Worm (Caenorhabditis elegans) whole organism, late embryonic: ENCODE data around the gene mak-1.

Source experiments
- C08G9.2 ChIP-seq: sonication (generic microtip); optimal IDR thresholded peaks from 2 replicates; lab custom pipeline; 2016; ENCODE audit warnings: mild to moderate bottlenecking, missing genetic modification characterization, moderate library complexity, missing compliant biosample characterization
- fkh-10 ChIP-seq: fragments of 150-350 bp; optimal IDR thresholded peaks from 2 replicates; lab custom pipeline; 2014; ENCODE audit warnings: missing biosample characterization, missing genetic modification reagents, missing genetic modification characterization
- hlh-15 ChIP-seq: sonication (generic microtip); optimal IDR thresholded peaks from 2 replicates; lab custom pipeline; 2016; ENCODE audit warnings: missing genetic modification characterization, missing compliant biosample characterization
- pag-3 ChIP-seq: sonication (generic microtip); optimal IDR thresholded peaks from 2 replicates; lab custom pipeline; 2016; ENCODE audit warnings: missing compliant biosample characterization, missing genetic modification characterization, borderline replicate concordance
- pax-1 ChIP-seq: fragments of 150-350 bp; optimal IDR thresholded peaks from 2 replicates; lab custom pipeline; 2014; ENCODE audit warnings: missing biosample characterization, missing genetic modification characterization
- pha-2 ChIP-seq: sonication (generic microtip); optimal IDR thresholded peaks from 2 replicates; lab custom pipeline; 2017; ENCODE audit warnings: mild to moderate bottlenecking, missing genetic modification characterization, missing compliant biosample characterization
- tbx-2 ChIP-seq: sonication (generic microtip); optimal IDR thresholded peaks from 2 replicates; lab custom pipeline; 2016; ENCODE audit warnings: missing genetic modification characterization, missing compliant biosample characterization
- unc-3 ChIP-seq, 2 experiments: fragments of 200-800 bp in 1 of 2; sonication (Bioruptor generic) in 1 of 2; sonication (generic microtip) in 1 of 2; conservative IDR thresholded peaks in 1 of 2; optimal IDR thresholded peaks in 1 of 2; 2 replicates each; pipeline versions ENCODE4 v1.3.6 to Lab custom; 2016 to 2022; ENCODE audit warnings: missing compliant biosample characterization in 2 of 2, missing genetic modification characterization in 2 of 2, missing genetic modification reagents in 1 of 2
- unc-55 ChIP-seq: sonication (generic microtip); optimal IDR thresholded peaks from 2 replicates; lab custom pipeline; 2017; ENCODE audit warnings: missing biosample characterization, missing genetic modification reagents, missing genetic modification characterization

ce11 chrII:8737456-8737855 lies 6.4 kb upstream of the mak-1 start, which contains the start of gene idpb-4:
- TF ChIP-seq hlh-15 (tag; lab: Kevin White, UChicago) (no peak), fkh-10 (GFP tag; lab: Kevin White, UChicago) (no peak), pha-2 (tag; lab: Kevin White, UChicago) (no peak), unc-3 (GFP tag; conservative IDR thresholded peaks at IDR 0.05; lab: Robert Waterston, UW) (no peak), unc-3 (tag; optimal IDR thresholded peaks at IDR 0.05; lab: Kevin White, UChicago) (no peak), C08G9.2 (tag; lab: Kevin White, UChicago) (no peak), pax-1 (tag; lab: Kevin White, UChicago) (no peak), pag-3 (tag; lab: Kevin White, UChicago) (no peak), tbx-2 (tag; lab: Kevin White, UChicago) (no peak), unc-55 (GFP tag; lab: Kevin White, UChicago) (no peak)
